Fruit fly (Drosophila melanogaster) whole organism: ENCODE measurements around the gene CG15337.

Experiments
- CG8478 ChIP-seq: fragments of >200 bp; optimal IDR thresholded peaks from 2 replicates; lab custom pipeline; 2018; ENCODE audit warnings: inconsistent platforms
- Dll ChIP-seq: fragments of >200 bp; optimal IDR thresholded peaks from 2 replicates; lab custom pipeline; 2017

dm6 chrX:8148556-8148955 lies 11.3 kb upstream of the CG15337 start, which contains the start of gene CG10959:
- no peak for TF ChIP-seq CG8478 (lab: Kevin White, UChicago)
- TF ChIP-seq Dll: no peak
